Comparison of ENCODE assay signal across 4 fruit fly cellular contexts in genomic region chr3L:15976758-15977157, dm6.
TF ChIP-seq lines count a peak whose summit lies in the region.

CG17029 (plus strand) TSS chr3L:15976870.

- TF ChIP-seq CTCF in whole organism, embryonic (GFP tag; optimal IDR thresholded peaks at IDR 0.05; lab: Kevin White, UChicago) = no peak

TF ChIP-seq in whole organism, adult, 20 proteins besides CTCF, POLR2A, EP300 and RAD21:
- TF ChIP-seq cnc (optimal IDR thresholded peaks at IDR 0.05; lab: Kevin White, UChicago) = no peak
- TF ChIP-seq Hr96 (GFP tag; optimal IDR thresholded peaks at IDR 0.05; lab: Kevin White, UChicago) = no peak
- no peak for TF ChIP-seq Mnt (GFP tag; optimal IDR thresholded peaks at IDR 0.05; lab: Kevin White, UChicago)
- TF ChIP-seq cic (GFP tag; optimal IDR thresholded peaks at IDR 0.05; lab: Kevin White, UChicago) = peak; percentile 62
- no peak for TF ChIP-seq Crg-1 (GFP tag; optimal IDR thresholded peaks at IDR 0.05; lab: Kevin White, UChicago)
- TF ChIP-seq CG5204 (GFP tag; optimal IDR thresholded peaks at IDR 0.05; lab: Kevin White, UChicago) = no peak
- TF ChIP-seq ovo (GFP tag; optimal IDR thresholded peaks at IDR 0.05; lab: Kevin White, UChicago) = no peak
- TF ChIP-seq CG14711 (tag; optimal IDR thresholded peaks at IDR 0.05; lab: Kevin White, UChicago) = peak; percentile 88
- TF ChIP-seq CG7101 (tag; optimal IDR thresholded peaks at IDR 0.05; lab: Kevin White, UChicago) = no peak
- peak; percentile 19 for TF ChIP-seq bab1 (GFP tag; optimal IDR thresholded peaks at IDR 0.05; lab: Kevin White, UChicago)
- no peak for TF ChIP-seq CG11617 (GFP tag; optimal IDR thresholded peaks at IDR 0.05; lab: Kevin White, UChicago)
- TF ChIP-seq pad (GFP tag; optimal IDR thresholded peaks at IDR 0.05; lab: Kevin White, UChicago) = peak; percentile 16
- peak; percentile 20 for TF ChIP-seq CG33017 (tag; optimal IDR thresholded peaks at IDR 0.05; lab: Kevin White, UChicago)
- TF ChIP-seq tj (GFP tag; optimal IDR thresholded peaks at IDR 0.05; lab: Kevin White, UChicago) = no peak
- no peak for TF ChIP-seq CG7045 (GFP tag; optimal IDR thresholded peaks at IDR 0.05; lab: Kevin White, UChicago)
- TF ChIP-seq kay (GFP tag; lab: Kevin White, UChicago; ENCODE audit: borderline replicate concordance) = no peak
- no peak for TF ChIP-seq CG1620 (GFP tag; optimal IDR thresholded peaks at IDR 0.05; lab: Kevin White, UChicago)
- TF ChIP-seq Clk (GFP tag; optimal IDR thresholded peaks at IDR 0.05; lab: Kevin White, UChicago) = no peak
- TF ChIP-seq toe (GFP tag; optimal IDR thresholded peaks at IDR 0.05; lab: Kevin White, UChicago) = no peak
- TF ChIP-seq CG12768 (GFP tag; optimal IDR thresholded peaks at IDR 0.05; lab: Kevin White, UChicago) = peak; percentile 82
TF ChIP-seq in whole organism, adult: peak in this region for 6.

TF ChIP-seq in whole organism, embryonic, 481 proteins besides CTCF, POLR2A, EP300 and RAD21 (continues in another document):
- TF ChIP-seq tna (GFP tag; IDR thresholded peaks at IDR 0.05; lab: Robert Waterston, UW; ENCODE audit: partially characterized antibody) (no peak), CG32772 (GFP tag; IDR thresholded peaks at IDR 0.05; lab: Robert Waterston, UW) (no peak), CG18619 (GFP tag; optimal IDR thresholded peaks at IDR 0.05; lab: Kevin White, UChicago) (no peak), repo (GFP tag; optimal IDR thresholded peaks at IDR 0.05; lab: Kevin White, UChicago) (no peak), Ada2b (GFP tag; IDR thresholded peaks at IDR 0.05; lab: Robert Waterston, UW) (no peak), Fer1 (GFP tag; optimal IDR thresholded peaks at IDR 0.05; lab: Kevin White, UChicago) (peak; percentile 7), en (GFP tag; optimal IDR thresholded peaks at IDR 0.05; lab: Kevin White, UChicago) (no peak), CG17385 (GFP tag; optimal IDR thresholded peaks at IDR 0.05; lab: Kevin White, UChicago) (no peak), CG4617 (GFP tag; optimal IDR thresholded peaks at IDR 0.05; lab: Kevin White, UChicago; ENCODE audit: borderline replicate concordance) (no peak), CG9797 (GFP tag; optimal IDR thresholded peaks at IDR 0.05; lab: Kevin White, UChicago) (no peak), CG7372 (GFP tag; IDR thresholded peaks at IDR 0.05; lab: Robert Waterston, UW) (no peak), Pdp1 (GFP tag; optimal IDR thresholded peaks at IDR 0.05; lab: Kevin White, UChicago) (peak in 1 of 2 experiments; percentile 42), Aef1 (GFP tag; IDR thresholded peaks at IDR 0.05; lab: Robert Waterston, UW) (no peak), chinmo (GFP tag; IDR thresholded peaks at IDR 0.05; lab: Robert Waterston, UW; ENCODE audit: partially characterized antibody) (0 out of 4 replicates have a peak, but pooled peaks have one; percentile 25), mirr (GFP tag; optimal IDR thresholded peaks at IDR 0.05; lab: Kevin White, UChicago) (no peak), pho (GFP tag; optimal IDR thresholded peaks at IDR 0.05; lab: Kevin White, UChicago) (no peak), sna (GFP tag; IDR thresholded peaks at IDR 0.05; lab: Robert Waterston, UW; ENCODE audit: partially characterized antibody) (no peak), sens (GFP tag; lab: Kevin White, UChicago) (no peak), fd3F (GFP tag; optimal IDR thresholded peaks at IDR 0.05; lab: Kevin White, UChicago) (no peak), CG17802 (tag; optimal IDR thresholded peaks at IDR 0.05; lab: Kevin White, UChicago) (no peak), CG5245 (GFP tag; optimal IDR thresholded peaks at IDR 0.05; lab: Kevin White, UChicago) (no peak), Sin3A (optimal IDR thresholded peaks at IDR 0.05; lab: Kevin White, UChicago) (no peak), CG32532 (GFP tag; IDR thresholded peaks at IDR 0.05; lab: Robert Waterston, UW) (peak; percentile 35; the same call in 1 of the 2 replicates), CG10979 (tag; optimal IDR thresholded peaks at IDR 0.05; lab: Kevin White, UChicago) (no peak), Max (GFP tag; optimal IDR thresholded peaks at IDR 0.05; lab: Kevin White, UChicago) (no peak)

TF ChIP-seq in whole organism, prepupa, 60 proteins besides CTCF, POLR2A, EP300 and RAD21:
- no peak for TF ChIP-seq CG11902 (GFP tag; optimal IDR thresholded peaks at IDR 0.05; lab: Kevin White, UChicago)
- TF ChIP-seq Eip78C (GFP tag; lab: Kevin White, UChicago) = peak; percentile 14
- TF ChIP-seq net (GFP tag; optimal IDR thresholded peaks at IDR 0.05; lab: Kevin White, UChicago) = no peak
- no peak for TF ChIP-seq lz (GFP tag; optimal IDR thresholded peaks at IDR 0.05; lab: Kevin White, UChicago)
- peak; percentile 6 for TF ChIP-seq CG16779 (tag; optimal IDR thresholded peaks at IDR 0.05; lab: Kevin White, UChicago)
- TF ChIP-seq CG6792 (GFP tag; optimal IDR thresholded peaks at IDR 0.05; lab: Kevin White, UChicago) = no peak
- TF ChIP-seq Eip93F (GFP tag; optimal IDR thresholded peaks at IDR 0.05; lab: Kevin White, UChicago) = no peak
- no peak for TF ChIP-seq Eip75B (GFP tag; optimal IDR thresholded peaks at IDR 0.05; lab: Kevin White, UChicago)
- no peak for TF ChIP-seq dac (GFP tag; optimal IDR thresholded peaks at IDR 0.05; lab: Kevin White, UChicago)
- TF ChIP-seq Met (GFP tag; optimal IDR thresholded peaks at IDR 0.05; lab: Kevin White, UChicago) = no peak

TF ChIP-seq in whole organism, pupa, 21 proteins besides CTCF, POLR2A, EP300 and RAD21:
- peak; percentile 12; the same call in 1 of the 2 replicates for TF ChIP-seq Ets98B (GFP tag; IDR thresholded peaks at IDR 0.05; lab: Robert Waterston, UW)
- 0 out of 3 replicates have a peak, but pooled peaks have one; percentile 24 for TF ChIP-seq fd96Ca (GFP tag; IDR thresholded peaks at IDR 0.05; lab: Robert Waterston, UW)
- TF ChIP-seq CG34367 (tag; optimal IDR thresholded peaks at IDR 0.05; lab: Kevin White, UChicago) = no peak
- no peak for TF ChIP-seq CG9948 (tag; optimal IDR thresholded peaks at IDR 0.05; lab: Kevin White, UChicago)
- TF ChIP-seq D1 (tag; optimal IDR thresholded peaks at IDR 0.05; lab: Kevin White, UChicago) = no peak
- no peak for TF ChIP-seq EcR (GFP tag; optimal IDR thresholded peaks at IDR 0.05; lab: Kevin White, UChicago)
- TF ChIP-seq rn (GFP tag; IDR thresholded peaks at IDR 0.05; lab: Robert Waterston, UW) = peak; percentile 3; the same call in 1 of the 2 replicates
- peak; percentile 64 for TF ChIP-seq CG12605 (GFP tag; IDR thresholded peaks at IDR 0.05; lab: Robert Waterston, UW)
